Fruit fly (Drosophila melanogaster) whole organism, embryonic: ENCODE measurements around the gene Vlet.

Experiments
- CG10321 ChIP-seq: fragments of 200-800 bp; sonication (Bioruptor generic); IDR thresholded peaks from 2 replicates; pipeline ENCODE4 v1.3.6; 2022; ENCODE audit warnings: missing biosample characterization, missing genetic modification characterization
- CG10543 ChIP-seq: fragments of 200-800 bp; sonication (Bioruptor generic); optimal IDR thresholded peaks from 3 replicates; lab custom pipeline; 2017; ENCODE audit warnings: missing biosample characterization, mild to moderate bottlenecking, missing genetic modification characterization, moderate library complexity
- CG11695 ChIP-seq: fragments of 200-800 bp; sonication (Bioruptor generic); IDR thresholded peaks from 3 replicates; pipeline ENCODE4 v1.3.6; 2022; ENCODE audit warnings: missing biosample characterization, missing genetic modification characterization
- CG13894 ChIP-seq: fragments of 200-800 bp; sonication (Bioruptor generic); optimal IDR thresholded peaks from 3 replicates; lab custom pipeline; 2018; ENCODE audit warnings: missing biosample characterization, mild to moderate bottlenecking, missing genetic modification characterization, moderate library complexity
- CG14860 ChIP-seq: fragments of 200-800 bp; sonication (Bioruptor generic); IDR thresholded peaks from 3 replicates; pipeline ENCODE4 v1.3.6; 2022; ENCODE audit warnings: missing biosample characterization, missing genetic modification characterization; ENCODE audit not compliant: partially characterized antibody
- CG1832 ChIP-seq: fragments of 200-800 bp; sonication (Bioruptor generic); optimal IDR thresholded peaks from 2 replicates; lab custom pipeline; 2017; ENCODE audit warnings: missing biosample characterization, mild to moderate bottlenecking, missing genetic modification characterization, inconsistent platforms
- CG18599 ChIP-seq: fragments of 200-800 bp; sonication (Bioruptor generic); optimal IDR thresholded peaks from 3 replicates; lab custom pipeline; 2017; ENCODE audit warnings: missing biosample characterization, missing genetic modification characterization, mild to moderate bottlenecking, moderate library complexity, missing genetic modification reagents
- CG2199 ChIP-seq: fragments of 200-800 bp; sonication (Bioruptor generic); IDR thresholded peaks from 3 replicates; pipeline ENCODE4 v1.3.6; 2022; ENCODE audit warnings: missing biosample characterization, missing genetic modification characterization
- CG34422 ChIP-seq: fragments of 200-800 bp; sonication (Bioruptor generic); IDR thresholded peaks from 3 replicates; pipeline ENCODE4 v1.3.6; 2022; ENCODE audit warnings: missing biosample characterization, missing genetic modification characterization
- CG4282 ChIP-seq: fragments of 200-800 bp; sonication (Bioruptor generic); optimal IDR thresholded peaks from 2 replicates; lab custom pipeline; 2016; ENCODE audit warnings: missing biosample characterization, missing genetic modification characterization
- CG4360 ChIP-seq: fragments of 200-800 bp; sonication (Bioruptor generic); IDR thresholded peaks from 2 replicates; pipeline ENCODE4 v1.3.6; 2022; ENCODE audit warnings: missing biosample characterization, missing genetic modification characterization
- CG4730 ChIP-seq: fragments of 200-800 bp; sonication (Bioruptor generic); IDR thresholded peaks from 2 replicates; pipeline ENCODE4 v1.3.6; 2022; ENCODE audit warnings: missing biosample characterization, missing genetic modification characterization
- CG5245 ChIP-seq: fragments of 200-800 bp; sonication (Bioruptor generic); optimal IDR thresholded peaks from 3 replicates; lab custom pipeline; 2016; ENCODE audit warnings: missing biosample characterization, missing genetic modification characterization
- CG7839 ChIP-seq: fragments of 200-800 bp; sonication (Bioruptor generic); optimal IDR thresholded peaks from 3 replicates; lab custom pipeline; 2018; ENCODE audit warnings: missing biosample characterization, mild to moderate bottlenecking, missing genetic modification characterization, moderate library complexity
- CG9817 ChIP-seq: fragments of 200-800 bp; sonication (Bioruptor generic); optimal IDR thresholded peaks from 2 replicates; lab custom pipeline; 2018; ENCODE audit warnings: missing biosample characterization, mild to moderate bottlenecking, missing genetic modification characterization, moderate library complexity
- Camta ChIP-seq: fragments of 200-800 bp; sonication (Bioruptor generic); optimal IDR thresholded peaks from 2 replicates; lab custom pipeline; 2016; ENCODE audit warnings: missing biosample characterization, missing genetic modification characterization
- Deaf1 ChIP-seq: fragments of 200-800 bp; optimal IDR thresholded peaks from 3 replicates; lab custom pipeline; 2019; ENCODE audit warnings: missing biosample characterization, mild to moderate bottlenecking, missing genetic modification characterization, moderate library complexity
- Med ChIP-seq: fragments of 200-800 bp; sonication (Bioruptor generic); peaks from one replicate; lab custom pipeline; 2016; ENCODE audit warnings: missing biosample characterization, missing genetic modification characterization, mild to moderate bottlenecking, inconsistent platforms, moderate library complexity
- Mes4 ChIP-seq: fragments of 200-800 bp; sonication (Bioruptor generic); optimal IDR thresholded peaks from 2 replicates; lab custom pipeline; 2016; ENCODE audit warnings: missing biosample characterization, missing genetic modification characterization
- Myb ChIP-seq: fragments of 200-800 bp; sonication (Bioruptor generic); optimal IDR thresholded peaks from 2 replicates; lab custom pipeline; 2016; ENCODE audit warnings: missing biosample characterization, missing genetic modification characterization
- NK7.1 ChIP-seq: fragments of 200-800 bp; sonication (Bioruptor generic); optimal IDR thresholded peaks from 3 replicates; lab custom pipeline; 2016; ENCODE audit warnings: missing biosample characterization, missing genetic modification characterization
- Pdp1 ChIP-seq, 2 experiments: fragments of 200-800 bp; sonication (Bioruptor generic); optimal IDR thresholded peaks; 3 replicates each; lab custom pipeline; 2016; ENCODE audit warnings: missing biosample characterization in 2 of 2, missing genetic modification characterization in 2 of 2, mild to moderate bottlenecking in 1 of 2, moderate library complexity in 1 of 2
- Trl ChIP-seq, 3 experiments: fragments of >200 bp in 2 of 3; fragments of 200-800 bp in 1 of 3; sonication (Bioruptor generic) in 1 of 3; optimal IDR thresholded peaks; 2 replicates in 1 of 3; 3 replicates in 2 of 3; lab custom pipeline; 2016 to 2017; ENCODE audit warnings: missing biosample characterization in 1 of 3, missing genetic modification characterization in 1 of 3
- Xrp1 ChIP-seq: fragments of 200-800 bp; sonication (Bioruptor generic); IDR thresholded peaks from 2 replicates; pipeline ENCODE4 v1.3.6; 2022; ENCODE audit warnings: missing biosample characterization, missing genetic modification characterization
- bigmax ChIP-seq: fragments of 200-800 bp; sonication (Bioruptor generic); optimal IDR thresholded peaks from 2 replicates; lab custom pipeline; 2018; ENCODE audit warnings: missing biosample characterization, mild to moderate bottlenecking, missing genetic modification characterization
- bsh ChIP-seq, 2 experiments: fragments of 200-800 bp; sonication (Bioruptor generic); optimal IDR thresholded peaks; 2 replicates each; lab custom pipeline; 2017 to 2018; ENCODE audit warnings: mild to moderate bottlenecking in 2 of 2, missing biosample characterization in 2 of 2, missing genetic modification characterization in 2 of 2, moderate library complexity in 1 of 2
- cad ChIP-seq: fragments of >200 bp; optimal IDR thresholded peaks from 2 replicates; lab custom pipeline; 2017; ENCODE audit warnings: missing biosample characterization, missing genetic modification characterization
- caup ChIP-seq: fragments of 200-800 bp; sonication (Bioruptor generic); optimal IDR thresholded peaks from 3 replicates; lab custom pipeline; 2017; ENCODE audit warnings: missing biosample characterization, mild to moderate bottlenecking, missing genetic modification characterization, moderate library complexity; ENCODE audit not compliant: severe bottlenecking
- disco-r ChIP-seq: fragments of 200-800 bp; sonication (Bioruptor generic); optimal IDR thresholded peaks from 2 replicates; lab custom pipeline; 2016; ENCODE audit warnings: missing biosample characterization, missing genetic modification characterization
- ems ChIP-seq: fragments of 200-800 bp; sonication (Bioruptor generic); optimal IDR thresholded peaks from 3 replicates; lab custom pipeline; 2016; ENCODE audit warnings: missing biosample characterization, missing genetic modification characterization
- fu2 ChIP-seq: fragments of 200-800 bp; sonication (Bioruptor generic); optimal IDR thresholded peaks from 2 replicates; lab custom pipeline; 2016; ENCODE audit warnings: missing biosample characterization, missing genetic modification characterization
- lab ChIP-seq: fragments of 200-800 bp; sonication (Bioruptor generic); optimal IDR thresholded peaks from 3 replicates; lab custom pipeline; 2017; ENCODE audit warnings: missing biosample characterization, missing genetic modification characterization, mild to moderate bottlenecking, moderate library complexity, missing genetic modification reagents
- lov ChIP-seq, 2 experiments: fragments of 200-800 bp in 1 of 2; fragments of >200 bp in 1 of 2; sonication (Bioruptor generic) in 1 of 2; IDR thresholded peaks in 1 of 2; optimal IDR thresholded peaks in 1 of 2; 2 replicates in 1 of 2; 3 replicates in 1 of 2; pipeline versions ENCODE4 v1.3.6 to Lab custom; 2017 to 2022; ENCODE audit warnings: missing biosample characterization in 1 of 2, missing genetic modification characterization in 1 of 2
- pan ChIP-seq, 4 experiments: fragments of >200 bp in 3 of 4; fragments of 200-800 bp in 1 of 4; sonication (Bioruptor generic) in 1 of 4; optimal IDR thresholded peaks in 3 of 4; IDR thresholded peaks in 1 of 4; 2 replicates each; pipeline versions ENCODE4 v1.3.6 to Lab custom; 2017 to 2022; ENCODE audit warnings: missing biosample characterization in 2 of 4, missing genetic modification characterization in 2 of 4, mixed read lengths in 1 of 4
- phol ChIP-seq: fragments of 200-800 bp; sonication (Bioruptor generic); optimal IDR thresholded peaks from 3 replicates; lab custom pipeline; 2018; ENCODE audit warnings: missing biosample characterization, mild to moderate bottlenecking, missing genetic modification characterization, moderate library complexity
- sd ChIP-seq: fragments of 200-800 bp; sonication (Bioruptor generic); optimal IDR thresholded peaks from 3 replicates; lab custom pipeline; 2018; ENCODE audit warnings: missing biosample characterization, mild to moderate bottlenecking, missing genetic modification characterization, moderate library complexity
- shn ChIP-seq: fragments of 200-800 bp; sonication (Bioruptor generic); optimal IDR thresholded peaks from 3 replicates; lab custom pipeline; 2016; ENCODE audit warnings: missing biosample characterization, missing genetic modification characterization
- ssp ChIP-seq: fragments of 200-800 bp; sonication (Bioruptor generic); IDR thresholded peaks from 2 replicates; pipeline ENCODE4 v1.3.6; 2022; ENCODE audit warnings: missing biosample characterization, missing genetic modification characterization
- sug ChIP-seq: fragments of 200-800 bp; optimal IDR thresholded peaks from 2 replicates; lab custom pipeline; 2019; ENCODE audit warnings: missing biosample characterization, mild to moderate bottlenecking, missing genetic modification characterization, moderate library complexity
- tio ChIP-seq: fragments of 200-800 bp; sonication (Bioruptor generic); optimal IDR thresholded peaks from 2 replicates; lab custom pipeline; 2017; ENCODE audit warnings: missing biosample characterization, missing genetic modification characterization, inconsistent platforms
- tll ChIP-seq, 2 experiments: fragments of 200-800 bp in 1 of 2; fragments of >200 bp in 1 of 2; sonication (Bioruptor generic) in 1 of 2; optimal IDR thresholded peaks; 2 replicates each; lab custom pipeline; 2017 to 2019; ENCODE audit warnings: missing biosample characterization in 2 of 2, missing genetic modification characterization in 2 of 2, mild to moderate bottlenecking in 1 of 2, moderate library complexity in 1 of 2
- wdn ChIP-seq: fragments of 200-800 bp; sonication (Bioruptor generic); IDR thresholded peaks from 2 replicates; pipeline ENCODE4 v1.3.6; 2022; ENCODE audit warnings: missing biosample characterization, missing genetic modification characterization

Vlet gene

dm6 chrX:11694959-11695882, 16.8 kb upstream of the Vlet start, which contains the start of gene PhKgamma (continued):
- TF ChIP-seq NK7.1 = no peak
- TF ChIP-seq shn = no peak
- peak; percentile 30 for TF ChIP-seq CG9817 (tag; lab: Kevin White, UChicago)
- TF ChIP-seq ssp (GFP tag; lab: Robert Waterston, UW) = no peak
- peak; percentile 22 for TF ChIP-seq bigmax (GFP tag; lab: Kevin White, UChicago)
- TF ChIP-seq pan (optimal IDR thresholded peaks at IDR 0.05; lab: Kevin White, UChicago) = no peak
- no peak for TF ChIP-seq pan (GFP tag; optimal IDR thresholded peaks at IDR 0.05 in 1 of 2, IDR thresholded peaks at IDR 0.05 in 1 of 2)
- TF ChIP-seq fu2 (GFP tag; lab: Kevin White, UChicago) = no peak
- peak; percentile 17 for TF ChIP-seq cad (GFP tag; lab: Kevin White, UChicago)
- TF ChIP-seq CG18599 = peak; percentile 53
- no peak for TF ChIP-seq lov (optimal IDR thresholded peaks at IDR 0.05; lab: Kevin White, UChicago)
- no peak for TF ChIP-seq lov (GFP tag; IDR thresholded peaks at IDR 0.05; lab: Robert Waterston, UW)
- peak; percentile 61 for TF ChIP-seq CG4360 (GFP tag; lab: Robert Waterston, UW)
- TF ChIP-seq Mes4 (GFP tag; lab: Kevin White, UChicago) = no peak
- peak; percentile 27 for TF ChIP-seq caup (GFP tag; lab: Kevin White, UChicago)
- TF ChIP-seq CG4282 (GFP tag; lab: Kevin White, UChicago) = no peak

dm6 chrX:11689669-11690068, 11.3 kb upstream of the Vlet start:
- TF ChIP-seq CG10321 = peak; percentile 47; the same call in 1 of the 2 replicates
- peak; percentile 53 for TF ChIP-seq CG1832 (GFP tag; lab: Kevin White, UChicago)
- peak in 1 of 2 experiments; percentile 20 for TF ChIP-seq Trl (optimal IDR thresholded peaks at IDR 0.05; lab: Kevin White, UChicago)
- TF ChIP-seq Trl (GFP tag; optimal IDR thresholded peaks at IDR 0.05; lab: Kevin White, UChicago) = no peak
- TF ChIP-seq CG5245 = no peak
- no peak for TF ChIP-seq Myb (GFP tag; lab: Kevin White, UChicago)
- no peak for TF ChIP-seq CG14860 (GFP tag; lab: Robert Waterston, UW)
- TF ChIP-seq ems (GFP tag; lab: Kevin White, UChicago) = no peak
- TF ChIP-seq tll (GFP tag; optimal IDR thresholded peaks at IDR 0.05; lab: Kevin White, UChicago) = peak in 1 of 2 experiments; percentile 6

DNA sequence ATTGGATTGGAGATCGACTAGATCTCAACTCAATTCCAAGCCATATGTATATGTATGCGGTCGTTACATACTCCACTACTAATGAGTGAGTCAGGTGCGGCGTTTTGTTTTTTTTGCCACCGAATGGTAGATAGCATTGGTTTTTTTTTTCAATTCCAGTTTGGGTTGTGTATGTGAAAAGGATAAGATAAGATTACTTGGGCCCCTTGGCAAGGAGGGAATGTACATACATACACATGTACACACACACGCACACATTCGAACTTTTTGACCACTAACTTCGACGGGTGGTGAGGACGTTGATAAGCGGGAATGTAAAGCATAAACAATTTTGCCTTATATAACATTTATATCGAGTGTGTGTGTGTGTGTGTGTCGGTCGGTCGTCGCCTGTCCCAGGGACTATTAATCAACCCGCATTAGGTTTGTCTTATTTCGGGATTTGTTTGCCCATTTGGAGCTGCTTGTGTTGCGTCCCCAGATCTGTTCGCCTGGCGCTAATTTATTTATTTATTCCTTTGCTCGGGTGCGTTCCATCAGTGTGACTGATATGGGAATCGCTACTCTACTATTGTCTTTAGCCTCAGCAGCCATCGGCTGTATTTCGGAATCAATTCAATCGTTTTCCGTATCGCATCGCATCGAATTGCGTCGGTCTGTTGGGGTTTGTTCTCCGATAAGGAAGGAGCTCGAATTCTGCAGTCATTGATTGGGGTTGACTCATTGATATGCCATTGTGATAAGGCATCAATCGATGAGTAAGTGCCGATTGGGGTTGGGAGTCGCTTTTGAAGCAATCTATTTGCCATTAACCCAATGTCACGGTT, 9.5 kb upstream of the Vlet start:
- TF ChIP-seq Med (GFP tag; lab: Kevin White, UChicago) (peak; percentile 33), Pdp1 (GFP tag; optimal IDR thresholded peaks at IDR 0.05; lab: Kevin White, UChicago) (peak in 1 of 2 experiments; percentile 87), Deaf1 (tag; lab: Kevin White, UChicago) (peak; percentile 48), CG10543 (GFP tag; lab: Kevin White, UChicago) (peak; percentile 4), disco-r (GFP tag; lab: Kevin White, UChicago) (no peak), CG4730 (GFP tag; lab: Robert Waterston, UW) (no peak), CG11695 (no peak), CG34422 (GFP tag; lab: Robert Waterston, UW) (no peak), lab (GFP tag; lab: Kevin White, UChicago) (peak; percentile 48), sug (peak; percentile 67), CG7839 (tag; lab: Kevin White, UChicago) (no peak), Camta (no peak), Xrp1 (GFP tag; lab: Robert Waterston, UW) (no peak), CG2199 (GFP tag; lab: Robert Waterston, UW) (peak; percentile 69; the same call in 2 of the 3 replicates), bsh (GFP tag; optimal IDR thresholded peaks at IDR 0.05; lab: Kevin White, UChicago) (no peak), wdn (no peak), tio (GFP tag; lab: Kevin White, UChicago) (no peak), CG13894 (tag; lab: Kevin White, UChicago) (peak; percentile 72), phol (no peak), sd (tag; lab: Kevin White, UChicago) (peak; percentile 8)
